Fruit fly (Drosophila melanogaster) whole organism, embryonic: ENCODE data around the gene Srg2.

Source experiments
- Atf3 ChIP-seq: fragments of 200-800 bp; sonication (Bioruptor generic); optimal IDR thresholded peaks from 3 replicates; lab custom pipeline; 2016; ENCODE audit warnings: missing biosample characterization, missing genetic modification characterization
- CG10431 ChIP-seq: fragments of 200-800 bp; sonication (Bioruptor generic); optimal IDR thresholded peaks from 3 replicates; lab custom pipeline; 2018; ENCODE audit warnings: missing biosample characterization, mild to moderate bottlenecking, missing genetic modification characterization
- CG13624 ChIP-seq: fragments of 200-800 bp; sonication (Bioruptor generic); optimal IDR thresholded peaks from 2 replicates; lab custom pipeline; 2016; ENCODE audit warnings: missing biosample characterization, missing genetic modification characterization
- CG15011 ChIP-seq: fragments of 200-800 bp; sonication (Bioruptor generic); optimal IDR thresholded peaks from 3 replicates; lab custom pipeline; 2018; ENCODE audit warnings: missing biosample characterization, mild to moderate bottlenecking, missing genetic modification characterization
- CG5245 ChIP-seq: fragments of 200-800 bp; sonication (Bioruptor generic); optimal IDR thresholded peaks from 3 replicates; lab custom pipeline; 2016; ENCODE audit warnings: missing biosample characterization, missing genetic modification characterization
- CTCF ChIP-seq: fragments of 200-800 bp; sonication (Bioruptor generic); optimal IDR thresholded peaks from 2 replicates; lab custom pipeline; 2017; ENCODE audit warnings: missing biosample characterization, mild to moderate bottlenecking, missing genetic modification characterization, moderate library complexity
- Ets65A ChIP-seq: fragments of 200-800 bp; sonication (Bioruptor generic); peaks from one replicate; lab custom pipeline; 2016; ENCODE audit warnings: missing biosample characterization, missing genetic modification characterization
- Hey ChIP-seq: fragments of 200-800 bp; sonication (Bioruptor generic); optimal IDR thresholded peaks from 3 replicates; lab custom pipeline; 2018; ENCODE audit warnings: missing biosample characterization, mild to moderate bottlenecking, missing genetic modification characterization
- Max ChIP-seq: fragments of 200-800 bp; sonication (Bioruptor generic); optimal IDR thresholded peaks from 2 replicates; lab custom pipeline; 2016; ENCODE audit warnings: missing biosample characterization, mild to moderate bottlenecking, missing genetic modification characterization
- Nf-YA ChIP-seq: fragments of 200-800 bp; sonication (Bioruptor generic); IDR thresholded peaks from 2 replicates; pipeline ENCODE4 v1.3.6; 2022; ENCODE audit warnings: missing biosample characterization, missing genetic modification characterization
- Sry-β ChIP-seq: fragments of 200-800 bp; sonication (Bioruptor generic); optimal IDR thresholded peaks from 2 replicates; lab custom pipeline; 2018; ENCODE audit warnings: missing biosample characterization, mild to moderate bottlenecking, missing genetic modification characterization, moderate library complexity
- al ChIP-seq: fragments of 200-800 bp; sonication (Bioruptor generic); IDR thresholded peaks from 2 replicates; pipeline ENCODE4 v1.3.6; 2022; ENCODE audit warnings: missing biosample characterization, missing genetic modification characterization
- ase ChIP-seq: fragments of 200-800 bp; sonication (Bioruptor generic); IDR thresholded peaks from 3 replicates; pipeline ENCODE4 v1.3.6; 2022; ENCODE audit warnings: missing biosample characterization, missing genetic modification characterization
- bowl ChIP-seq: fragments of 200-800 bp; sonication (Bioruptor generic); IDR thresholded peaks from 2 replicates; pipeline ENCODE4 v1.3.6; 2022; ENCODE audit warnings: missing biosample characterization, missing genetic modification characterization
- br ChIP-seq: fragments of >200 bp; optimal IDR thresholded peaks from 2 replicates; lab custom pipeline; 2017
- dpn ChIP-seq, 2 experiments: fragments of 200-800 bp; sonication (Bioruptor generic); optimal IDR thresholded peaks; 3 replicates each; lab custom pipeline; 2016; ENCODE audit warnings: missing biosample characterization in 2 of 2, missing genetic modification characterization in 2 of 2
- gce ChIP-seq: fragments of 200-800 bp; sonication (Bioruptor generic); IDR thresholded peaks from 3 replicates; pipeline ENCODE4 v1.3.6; 2022; ENCODE audit warnings: missing biosample characterization, missing genetic modification characterization
- h ChIP-seq: fragments of >200 bp; optimal IDR thresholded peaks from 2 replicates; lab custom pipeline; 2017
- onecut ChIP-seq: fragments of 200-800 bp; sonication (Bioruptor generic); IDR thresholded peaks from 2 replicates; pipeline ENCODE4 v1.3.6; 2022; ENCODE audit warnings: missing biosample characterization, missing genetic modification characterization
- slbo ChIP-seq: fragments of 200-800 bp; sonication (Bioruptor generic); IDR thresholded peaks from 2 replicates; pipeline ENCODE4 v1.3.6; 2022; ENCODE audit warnings: missing biosample characterization, missing genetic modification characterization
- stwl ChIP-seq: fragments of 200-800 bp; sonication (Bioruptor generic); optimal IDR thresholded peaks from 3 replicates; lab custom pipeline; 2018; ENCODE audit warnings: missing biosample characterization, mild to moderate bottlenecking, missing genetic modification characterization, moderate library complexity
- twi ChIP-seq: fragments of 200-800 bp; optimal IDR thresholded peaks from 2 replicates; lab custom pipeline; 2019; ENCODE audit warnings: missing biosample characterization, mild to moderate bottlenecking, missing genetic modification characterization, moderate library complexity

The Srg2 gene

DNA sequence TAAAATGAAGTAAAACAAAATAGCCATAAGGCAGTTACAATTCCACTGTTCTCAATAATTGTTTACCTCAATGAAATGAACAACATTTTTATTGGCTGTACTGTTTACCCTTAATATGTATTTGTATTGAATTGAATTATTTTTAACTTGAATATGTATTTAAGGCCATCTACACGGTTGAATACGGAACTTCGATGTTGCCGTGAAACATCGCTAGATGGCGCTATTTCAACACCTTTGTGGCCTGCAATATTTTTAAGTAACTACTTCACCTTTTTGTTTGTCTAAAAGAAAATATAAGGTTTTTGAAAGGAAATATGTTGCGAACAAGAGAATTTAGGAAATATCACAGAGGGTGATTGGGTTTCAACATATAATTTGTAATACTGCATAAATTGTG is 19.4 kb downstream of the Srg2 start:
- TF ChIP-seq br (lab: Kevin White, UChicago) (no peak), Ets65A (peak; percentile 9), onecut (GFP tag; lab: Robert Waterston, UW) (peak; percentile 24; the same call in 1 of the 2 replicates), stwl (peak; percentile 33), CTCF (GFP tag; lab: Kevin White, UChicago) (peak; percentile 91), Hey (tag; lab: Kevin White, UChicago) (no peak)

DNA sequence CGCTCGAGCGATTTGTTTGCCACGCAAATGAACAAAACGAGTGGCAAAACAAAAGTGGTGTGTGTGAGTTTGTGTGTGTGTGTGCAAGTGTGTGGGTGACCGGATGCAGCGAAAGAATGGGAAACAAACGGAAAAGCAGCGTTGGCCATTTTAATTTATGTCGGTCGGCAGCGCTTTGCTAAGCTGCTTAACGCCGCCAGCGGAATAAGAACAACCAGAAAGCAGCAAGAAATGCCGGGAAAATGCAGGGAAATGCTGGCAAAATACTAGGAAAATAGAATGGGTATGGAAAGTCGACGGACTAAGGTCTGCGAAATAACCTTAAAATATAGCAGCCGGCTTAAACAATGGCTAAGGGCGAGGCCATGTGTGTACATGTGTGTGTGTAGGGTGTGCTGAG is 45.3 kb downstream of the Srg2 start:
- no peak for TF ChIP-seq h (lab: Kevin White, UChicago)
- TF ChIP-seq Max (GFP tag; lab: Kevin White, UChicago): no peak
- TF ChIP-seq dpn (GFP tag; optimal IDR thresholded peaks at IDR 0.05; lab: Kevin White, UChicago): no peak
- no peak for TF ChIP-seq twi (tag; lab: Kevin White, UChicago)
- TF ChIP-seq CG15011 (GFP tag; lab: Kevin White, UChicago): no peak
- no peak for TF ChIP-seq al (GFP tag; lab: Robert Waterston, UW)
- no peak for TF ChIP-seq gce (GFP tag; lab: Robert Waterston, UW)
- no peak for TF ChIP-seq Sry-β
- no peak for TF ChIP-seq CTCF (GFP tag; lab: Kevin White, UChicago)
- TF ChIP-seq CG10431 (GFP tag; lab: Kevin White, UChicago): no peak
- TF ChIP-seq Nf-YA: no peak
- peak; percentile 90 for TF ChIP-seq Ets65A
- no peak for TF ChIP-seq slbo (GFP tag; lab: Robert Waterston, UW)
- TF ChIP-seq ase (GFP tag; lab: Robert Waterston, UW): 0 out of 3 replicates have a peak, but pooled peaks have one; percentile 16
- no peak for TF ChIP-seq bowl (GFP tag; lab: Robert Waterston, UW)
- no peak for TF ChIP-seq CG13624 (GFP tag; lab: Kevin White, UChicago)
- TF ChIP-seq Atf3 (GFP tag; lab: Kevin White, UChicago): no peak
- TF ChIP-seq CG5245: no peak
